Worm (Caenorhabditis elegans) whole organism, L2 larva: ENCODE measurements around the gene vit-5.

ENCODE experiments used
- F13H6.1 ChIP-seq: sonication (generic microtip); optimal IDR thresholded peaks from 2 replicates; lab custom pipeline; 2016; ENCODE audit warnings: missing genetic modification characterization, missing compliant biosample characterization
- Y55F3AM.14 ChIP-seq: fragments of 200-800 bp; sonication (Bioruptor generic); optimal IDR thresholded peaks from 2 replicates; lab custom pipeline; 2018; ENCODE audit warnings: mild to moderate bottlenecking, missing genetic modification characterization, missing compliant biosample characterization
- ZK546.5 ChIP-seq: sonication (generic microtip); optimal IDR thresholded peaks from 2 replicates; lab custom pipeline; 2017; ENCODE audit warnings: missing biosample characterization, missing genetic modification characterization
- alr-1 ChIP-seq: fragments of 150-350 bp; optimal IDR thresholded peaks from 2 replicates; lab custom pipeline; 2014; ENCODE audit warnings: missing biosample characterization, missing genetic modification characterization
- ama-1 ChIP-seq: fragments of 150-350 bp; optimal IDR thresholded peaks from 2 replicates; lab custom pipeline; 2018; ENCODE audit warnings: inconsistent platforms
- blmp-1 ChIP-seq: sonication (generic microtip); optimal IDR thresholded peaks from 2 replicates; lab custom pipeline; 2017; ENCODE audit warnings: missing genetic modification characterization, mild to moderate bottlenecking, missing compliant biosample characterization, antibody characterized with exemption, moderate library complexity; ENCODE audit not compliant: insufficient read depth
- ceh-16 ChIP-seq: fragments of 150-350 bp; optimal IDR thresholded peaks from 2 replicates; lab custom pipeline; 2014; ENCODE audit warnings: missing biosample characterization, missing genetic modification characterization
- ceh-82 ChIP-seq: fragments of 150-350 bp; optimal IDR thresholded peaks from 2 replicates; lab custom pipeline; 2014; ENCODE audit warnings: missing biosample characterization, missing genetic modification characterization
- crh-2 ChIP-seq: sonication (generic microtip); optimal IDR thresholded peaks from 2 replicates; lab custom pipeline; 2017; ENCODE audit warnings: missing biosample characterization, missing genetic modification characterization
- egl-27 ChIP-seq: sonication (generic microtip); optimal IDR thresholded peaks from 3 replicates; lab custom pipeline; 2017; ENCODE audit warnings: missing biosample characterization, missing genetic modification reagents, missing genetic modification characterization
- elt-1 ChIP-seq: fragments of 150-350 bp; optimal IDR thresholded peaks from 2 replicates; lab custom pipeline; 2014; ENCODE audit warnings: missing biosample characterization, missing genetic modification characterization
- fos-1 ChIP-seq: fragments of 150-350 bp; optimal IDR thresholded peaks from 2 replicates; lab custom pipeline; 2014; ENCODE audit warnings: missing biosample characterization, missing genetic modification characterization
- gmeb-1 ChIP-seq: fragments of 150-350 bp; optimal IDR thresholded peaks from 2 replicates; lab custom pipeline; 2014; ENCODE audit warnings: missing biosample characterization, missing genetic modification characterization
- lin-11 ChIP-seq: fragments of 150-350 bp; sonication (generic microtip); optimal IDR thresholded peaks from 2 replicates; lab custom pipeline; 2014; ENCODE audit warnings: missing biosample characterization, missing genetic modification characterization, inconsistent platforms, mixed read lengths
- lin-13 ChIP-seq: fragments of 150-350 bp; optimal IDR thresholded peaks from 2 replicates; lab custom pipeline; 2014; ENCODE audit warnings: missing biosample characterization, missing genetic modification reagents, missing genetic modification characterization
- lin-39 ChIP-seq: fragments of 150-350 bp; optimal IDR thresholded peaks from 2 replicates; lab custom pipeline; 2014; ENCODE audit warnings: missing biosample characterization, missing genetic modification reagents, missing genetic modification characterization
- lsy-2 ChIP-seq, 2 experiments: fragments of 150-350 bp in 1 of 2; sonication (generic microtip) in 1 of 2; optimal IDR thresholded peaks; 2 replicates each; lab custom pipeline; 2014 to 2017; ENCODE audit warnings: missing biosample characterization in 2 of 2, missing genetic modification characterization in 2 of 2
- nhr-11 ChIP-seq: fragments of 150-350 bp; optimal IDR thresholded peaks from 2 replicates; lab custom pipeline; 2014; ENCODE audit warnings: missing biosample characterization, missing genetic modification characterization
- nhr-129 ChIP-seq: fragments of 150-350 bp; optimal IDR thresholded peaks from 2 replicates; lab custom pipeline; 2014; ENCODE audit warnings: missing biosample characterization, missing genetic modification characterization
- nhr-23 ChIP-seq: fragments of 150-350 bp; optimal IDR thresholded peaks from 2 replicates; lab custom pipeline; 2014; ENCODE audit warnings: missing biosample characterization, missing genetic modification reagents, missing genetic modification characterization
- nhr-237 ChIP-seq: fragments of 150-350 bp; optimal IDR thresholded peaks from 2 replicates; lab custom pipeline; 2014; ENCODE audit warnings: missing biosample characterization, missing genetic modification characterization
- nhr-25 ChIP-seq: fragments of 150-350 bp; sonication (generic microtip); optimal IDR thresholded peaks from 3 replicates; lab custom pipeline; 2014; ENCODE audit warnings: missing biosample characterization, missing genetic modification characterization
- nhr-6 ChIP-seq: fragments of 150-350 bp; optimal IDR thresholded peaks from 2 replicates; lab custom pipeline; 2014; ENCODE audit warnings: missing biosample characterization, missing genetic modification characterization
- peb-1 ChIP-seq: fragments of 150-350 bp; optimal IDR thresholded peaks from 2 replicates; lab custom pipeline; 2014; ENCODE audit warnings: missing biosample characterization, missing genetic modification characterization
- sem-4 ChIP-seq: fragments of 150-350 bp; optimal IDR thresholded peaks from 2 replicates; lab custom pipeline; 2014; ENCODE audit warnings: missing biosample characterization, missing genetic modification reagents, missing genetic modification characterization
- sma-3 ChIP-seq: sonication (generic microtip); optimal IDR thresholded peaks from 2 replicates; lab custom pipeline; 2016; ENCODE audit warnings: missing genetic modification reagents, missing genetic modification characterization, missing compliant biosample characterization
- sma-9 ChIP-seq, 2 experiments: fragments of 150-350 bp in 1 of 2; sonication (generic microtip) in 1 of 2; optimal IDR thresholded peaks; 2 replicates each; lab custom pipeline; 2014 to 2016; ENCODE audit warnings: missing genetic modification characterization in 2 of 2, mild to moderate bottlenecking in 1 of 2, missing biosample characterization in 1 of 2, missing compliant biosample characterization in 1 of 2, missing genetic modification reagents in 1 of 2, moderate library complexity in 1 of 2
- snpc-4 ChIP-seq: fragments of 150-350 bp; optimal IDR thresholded peaks from 2 replicates; lab custom pipeline; 2014; ENCODE audit warnings: missing biosample characterization, missing genetic modification characterization
- unc-39 ChIP-seq: fragments of 150-350 bp; optimal IDR thresholded peaks from 2 replicates; lab custom pipeline; 2014; ENCODE audit warnings: missing biosample characterization, missing genetic modification characterization
- unc-55 ChIP-seq: fragments of 150-350 bp; sonication (generic microtip); optimal IDR thresholded peaks from 3 replicates; lab custom pipeline; 2014; ENCODE audit warnings: missing biosample characterization, missing genetic modification reagents, missing genetic modification characterization
- unc-62 ChIP-seq: fragments of 150-350 bp; optimal IDR thresholded peaks from 2 replicates; lab custom pipeline; 2014; ENCODE audit warnings: missing biosample characterization, missing genetic modification reagents, missing genetic modification characterization
- ztf-11 ChIP-seq: sonication (generic microtip); optimal IDR thresholded peaks from 2 replicates; lab custom pipeline; 2017; ENCODE audit warnings: missing biosample characterization, missing genetic modification characterization
- ztf-4 ChIP-seq: fragments of 150-350 bp; optimal IDR thresholded peaks from 2 replicates; lab custom pipeline; 2014; ENCODE audit warnings: missing biosample characterization, missing genetic modification characterization

The vit-5 gene

DNA sequence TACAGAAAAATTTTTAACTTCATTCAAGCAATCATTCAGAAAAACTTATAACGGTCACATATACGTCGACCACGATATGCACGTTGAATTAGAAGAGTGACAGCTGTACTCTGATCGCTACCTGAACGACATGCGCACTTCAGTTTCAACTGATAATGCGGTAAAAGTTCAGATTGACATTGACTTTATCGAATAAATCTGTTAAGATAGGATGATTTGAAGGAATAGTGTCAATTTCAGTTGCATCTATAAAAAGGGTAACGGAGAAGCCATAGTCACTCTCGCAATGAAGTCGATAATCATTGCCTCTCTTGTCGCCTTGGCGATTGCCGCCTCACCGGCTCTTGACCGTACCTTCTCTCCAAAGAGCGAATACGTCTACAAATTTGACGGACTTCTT, at the start of gene vit-5:
TSS of gene vit-5 (plus strand) at position 277 of the 400 bp plus-strand sequence.
- TF ChIP-seq gmeb-1 (tag; lab: Kevin White, UChicago) (no peak), F13H6.1 (tag; lab: Kevin White, UChicago) (no peak), unc-55 (no peak), ama-1 (lab: Kevin White, UChicago) (no peak), fos-1 (tag; lab: Kevin White, UChicago) (no peak), alr-1 (tag; lab: Kevin White, UChicago) (no peak)
- TF ChIP-seq, all 48 proteins: peak for 0

ce11 chrX:3362378-3362777, 40.9 kb upstream of the vit-5 start, which contains the start of gene dhs-26:
dhs-26 (minus strand) TSS chrX:3362493.
- TF ChIP-seq unc-39 (no peak), Y55F3AM.14 (GFP tag; lab: Kevin White, UChicago) (no peak), alr-1 (tag; lab: Kevin White, UChicago) (no peak), nhr-6 (tag; lab: Kevin White, UChicago) (no peak), peb-1 (tag; lab: Kevin White, UChicago) (no peak), ceh-82 (tag; lab: Kevin White, UChicago) (no peak), ztf-11 (tag; lab: Kevin White, UChicago) (no peak), F13H6.1 (tag; lab: Kevin White, UChicago) (no peak), blmp-1 (tag; lab: Kevin White, UChicago) (no peak)

ce11 chrX:3366782-3367181, 36.5 kb upstream of the vit-5 start:
- TF ChIP-seq lin-39 (tag; lab: Kevin White, UChicago) (no peak), snpc-4 (tag; lab: Kevin White, UChicago) (no peak), elt-1 (tag; lab: Kevin White, UChicago) (no peak), ztf-11 (tag; lab: Kevin White, UChicago) (no peak), crh-2 (tag; lab: Kevin White, UChicago) (no peak), fos-1 (tag; lab: Kevin White, UChicago) (no peak), nhr-25 (tag; lab: Kevin White, UChicago) (no peak)

DNA sequence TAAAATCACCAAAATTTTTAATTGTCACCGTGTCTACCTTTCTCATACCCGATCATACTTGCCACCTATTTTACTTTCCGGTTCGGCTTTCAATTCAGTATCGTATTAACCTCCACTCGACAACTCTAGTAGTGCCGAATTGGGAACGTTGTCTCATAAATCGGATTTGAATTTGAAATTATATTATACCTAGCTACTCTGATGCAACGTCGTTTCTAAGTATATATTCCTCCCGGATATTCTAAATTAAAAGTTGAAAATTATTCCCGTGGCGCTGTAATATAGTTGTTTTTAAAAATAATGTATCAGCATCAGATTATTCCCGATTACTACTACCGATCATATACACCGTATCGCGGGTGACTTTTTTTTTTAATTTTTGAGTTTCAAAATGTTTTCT, 34.6 kb upstream of the vit-5 start, which contains the start of gene ZK563.2:
TSS of gene ZK563.2 (plus strand) at position 301 of the 400 bp plus-strand sequence.
- TF ChIP-seq ceh-16 (tag; lab: Kevin White, UChicago), result no peak
- TF ChIP-seq unc-55, result no peak
- no peak for TF ChIP-seq lin-11
- TF ChIP-seq peb-1 (tag; lab: Kevin White, UChicago), result no peak
- TF ChIP-seq nhr-129 (tag; lab: Kevin White, UChicago), result no peak
- TF ChIP-seq nhr-25 (tag; lab: Kevin White, UChicago), result no peak
- no peak for TF ChIP-seq lin-13 (GFP tag; lab: Kevin White, UChicago)
- TF ChIP-seq nhr-237, result no peak
- TF ChIP-seq egl-27 (tag; lab: Kevin White, UChicago), result no peak
- no peak for TF ChIP-seq ztf-4 (tag; lab: Kevin White, UChicago)
- TF ChIP-seq unc-62 (GFP tag; lab: Kevin White, UChicago), result no peak
- TF ChIP-seq sem-4 (tag; lab: Kevin White, UChicago), result no peak
- no peak for TF ChIP-seq lin-39 (tag; lab: Kevin White, UChicago)
- TF ChIP-seq ZK546.5 (tag; lab: Kevin White, UChicago), result no peak
- no peak for TF ChIP-seq sma-9 (GFP tag; optimal IDR thresholded peaks at IDR 0.05; lab: Kevin White, UChicago)
- TF ChIP-seq sma-9 (tag; optimal IDR thresholded peaks at IDR 0.05; lab: Kevin White, UChicago), result no peak
- TF ChIP-seq Y55F3AM.14 (GFP tag; lab: Kevin White, UChicago), result no peak
- no peak for TF ChIP-seq nhr-11 (tag; lab: Kevin White, UChicago)
- no peak for TF ChIP-seq sma-3 (GFP tag; lab: Kevin White, UChicago)
- TF ChIP-seq, all 48 proteins: peak for 0

- TF ChIP-seq unc-39, result no peak
- no peak for TF ChIP-seq elt-1 (tag; lab: Kevin White, UChicago)
- TF ChIP-seq nhr-23, result no peak
- TF ChIP-seq lsy-2 (tag; optimal IDR thresholded peaks at IDR 0.05; lab: Kevin White, UChicago), result no peak
Measured at ce11 chrX:3369442-3369841, 33.8 kb upstream of the vit-5 start.
